Fruit fly (Drosophila melanogaster) whole organism, pupa: ENCODE measurements around the gene lectin-21Cb.

Experiments used
- CG10348 ChIP-seq: fragments of 200-800 bp; sonication (Bioruptor generic); IDR thresholded peaks from 2 replicates; pipeline ENCODE4 v1.3.6; 2022; ENCODE audit warnings: missing biosample characterization, missing genetic modification characterization
- CG12605 ChIP-seq: fragments of 200-800 bp; sonication (Bioruptor generic); IDR thresholded peaks from 2 replicates; pipeline ENCODE4 v1.3.6; 2022; ENCODE audit warnings: missing biosample characterization, missing genetic modification characterization
- CG13204 ChIP-seq: fragments of 200-800 bp; sonication (Bioruptor generic); optimal IDR thresholded peaks from 2 replicates; lab custom pipeline; 2018; ENCODE audit warnings: missing biosample characterization, mild to moderate bottlenecking, missing genetic modification characterization, moderate library complexity
- CG14655 ChIP-seq: fragments of 200-800 bp; sonication (Bioruptor generic); optimal IDR thresholded peaks from 3 replicates; lab custom pipeline; 2017; ENCODE audit warnings: mild to moderate bottlenecking, missing biosample characterization, missing genetic modification reagents, missing genetic modification characterization
- CG15710 ChIP-seq: fragments of 200-800 bp; sonication (Bioruptor generic); optimal IDR thresholded peaks from 2 replicates; lab custom pipeline; 2018; ENCODE audit warnings: missing biosample characterization, mild to moderate bottlenecking, missing genetic modification characterization, moderate library complexity
- CG17806 ChIP-seq: fragments of 200-800 bp; sonication (Bioruptor generic); optimal IDR thresholded peaks from 2 replicates; lab custom pipeline; 2018; ENCODE audit warnings: missing biosample characterization, mild to moderate bottlenecking, missing genetic modification characterization, moderate library complexity
- CG32121 ChIP-seq: fragments of 200-800 bp; sonication (Bioruptor generic); IDR thresholded peaks from 2 replicates; pipeline ENCODE4 v1.3.6; 2022; ENCODE audit warnings: missing biosample characterization, missing genetic modification characterization
- CG34367 ChIP-seq: fragments of 200-800 bp; sonication (Bioruptor generic); optimal IDR thresholded peaks from 2 replicates; lab custom pipeline; 2018; ENCODE audit warnings: missing biosample characterization, mild to moderate bottlenecking, missing genetic modification characterization
- CG4496 ChIP-seq: fragments of 200-800 bp; sonication (Bioruptor generic); IDR thresholded peaks from 3 replicates; pipeline ENCODE4 v1.3.6; 2022; ENCODE audit warnings: missing biosample characterization, missing genetic modification characterization
- CG8159 ChIP-seq: fragments of 200-800 bp; sonication (Bioruptor generic); optimal IDR thresholded peaks from 3 replicates; lab custom pipeline; 2018; ENCODE audit warnings: missing biosample characterization, mild to moderate bottlenecking, missing genetic modification characterization, moderate library complexity
- CG8301 ChIP-seq: fragments of 200-800 bp; sonication (Bioruptor generic); optimal IDR thresholded peaks from 2 replicates; lab custom pipeline; 2018; ENCODE audit warnings: missing biosample characterization, mild to moderate bottlenecking, missing genetic modification characterization
- CG9948 ChIP-seq: fragments of 200-800 bp; sonication (Bioruptor generic); optimal IDR thresholded peaks from 2 replicates; lab custom pipeline; 2018; ENCODE audit warnings: missing biosample characterization, mild to moderate bottlenecking, missing genetic modification characterization, moderate library complexity
- D1 ChIP-seq: fragments of 200-800 bp; sonication (Bioruptor generic); optimal IDR thresholded peaks from 2 replicates; lab custom pipeline; 2018; ENCODE audit warnings: missing biosample characterization, mild to moderate bottlenecking, missing genetic modification characterization, moderate library complexity
- EcR ChIP-seq: fragments of 200-800 bp; sonication (Bioruptor generic); optimal IDR thresholded peaks from 3 replicates; lab custom pipeline; 2019; ENCODE audit warnings: missing biosample characterization, missing genetic modification characterization, mild to moderate bottlenecking, moderate library complexity, missing genetic modification reagents
- Ets98B ChIP-seq: fragments of 200-800 bp; sonication (Bioruptor generic); IDR thresholded peaks from 2 replicates; pipeline ENCODE4 v1.3.6; 2022; ENCODE audit warnings: missing biosample characterization, missing genetic modification characterization
- Pif1A ChIP-seq: fragments of 200-800 bp; sonication (Bioruptor generic); optimal IDR thresholded peaks from 3 replicates; lab custom pipeline; 2016; ENCODE audit warnings: missing biosample characterization, missing genetic modification characterization
- Pif1B ChIP-seq: fragments of 200-800 bp; sonication (Bioruptor generic); optimal IDR thresholded peaks from 3 replicates; lab custom pipeline; 2016; ENCODE audit warnings: missing biosample characterization, missing genetic modification characterization
- Snoo ChIP-seq: fragments of 200-800 bp; sonication (Bioruptor generic); optimal IDR thresholded peaks from 3 replicates; lab custom pipeline; 2017; ENCODE audit warnings: missing biosample characterization, mild to moderate bottlenecking, missing genetic modification characterization, inconsistent platforms
- fd96Ca ChIP-seq: fragments of 200-800 bp; sonication (Bioruptor generic); IDR thresholded peaks from 3 replicates; pipeline ENCODE4 v1.3.6; 2022; ENCODE audit warnings: missing biosample characterization, missing genetic modification characterization
- gl ChIP-seq: fragments of 200-800 bp; sonication (Bioruptor generic); optimal IDR thresholded peaks from 2 replicates; lab custom pipeline; 2018; ENCODE audit warnings: missing biosample characterization, mild to moderate bottlenecking, missing genetic modification characterization
- rn ChIP-seq: fragments of 200-800 bp; sonication (Bioruptor generic); IDR thresholded peaks from 2 replicates; pipeline ENCODE4 v1.3.6; 2022; ENCODE audit warnings: missing biosample characterization, missing genetic modification characterization

The lectin-21Cb gene

dm6 chr2L:624317-624716, 3.3 kb upstream of the lectin-21Cb start, which contains the start of gene lectin-21Ca:
TSS of gene lectin-21Ca (plus strand) at chr2L:624617.
- no peak for TF ChIP-seq CG13204 (GFP tag; lab: Kevin White, UChicago)
- TF ChIP-seq Snoo = no peak
- no peak for TF ChIP-seq CG34367 (tag; lab: Kevin White, UChicago)
- no peak for TF ChIP-seq fd96Ca (GFP tag; lab: Robert Waterston, UW)
- TF ChIP-seq CG9948 = no peak
- no peak for TF ChIP-seq Pif1B (GFP tag; lab: Kevin White, UChicago)
- no peak for TF ChIP-seq Ets98B (GFP tag; lab: Robert Waterston, UW)
- no peak for TF ChIP-seq CG14655 (GFP tag; lab: Kevin White, UChicago)
- no peak for TF ChIP-seq EcR (GFP tag; lab: Kevin White, UChicago)
- TF ChIP-seq CG15710 = no peak
- no peak for TF ChIP-seq CG4496 (GFP tag; lab: Robert Waterston, UW)

DNA sequence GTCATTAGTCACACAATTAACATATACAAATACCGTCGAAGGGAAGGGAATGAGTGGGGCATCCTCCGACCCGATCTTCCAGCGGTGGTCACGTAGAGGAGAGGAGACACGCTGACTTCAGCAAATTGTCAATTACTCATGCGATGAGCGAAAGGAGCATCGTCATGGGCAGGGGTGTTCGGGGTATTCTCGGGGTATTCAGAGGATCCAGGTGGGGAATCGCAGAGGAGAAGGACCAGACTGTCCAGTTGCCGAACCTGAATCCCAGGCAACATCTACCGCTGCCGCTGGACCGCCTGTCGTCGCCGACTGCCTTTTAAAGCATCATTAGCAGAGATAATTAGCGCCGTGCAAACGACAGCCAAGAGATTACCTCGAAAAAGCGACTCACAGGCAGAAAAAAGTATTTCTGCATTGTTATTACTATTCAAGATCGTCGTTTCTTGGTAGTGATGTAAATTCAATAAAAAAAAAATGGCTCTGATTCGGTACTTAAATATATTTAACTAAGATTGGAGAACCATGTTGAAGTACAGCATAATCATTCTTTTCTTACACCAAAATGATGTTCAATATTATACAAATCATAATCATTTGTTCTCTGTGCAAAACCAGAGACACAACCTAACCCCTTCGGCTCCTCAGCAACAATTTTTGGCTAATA, 2.3 kb upstream of the lectin-21Cb start:
- peak; percentile 50 for TF ChIP-seq CG13204 (GFP tag; lab: Kevin White, UChicago)
- TF ChIP-seq CG12605 (GFP tag; lab: Robert Waterston, UW) = 0 out of 2 replicates have a peak, but pooled peaks have one; percentile 34
- TF ChIP-seq CG17806 (tag; lab: Kevin White, UChicago) = no peak
- peak; percentile 17 for TF ChIP-seq CG14655 (GFP tag; lab: Kevin White, UChicago)
- TF ChIP-seq EcR (GFP tag; lab: Kevin White, UChicago) = peak; percentile 38

dm6 chr2L:619739-620138, 1.3 kb downstream of the lectin-21Cb start:
- TF ChIP-seq CG10348 (GFP tag; lab: Robert Waterston, UW) (no peak), gl (tag; lab: Kevin White, UChicago) (no peak), CG8301 (no peak), Snoo (no peak), EcR (GFP tag; lab: Kevin White, UChicago) (no peak), CG4496 (GFP tag; lab: Robert Waterston, UW) (peak; percentile 31; the same call in 1 of the 3 replicates), Pif1A (no peak), CG34367 (tag; lab: Kevin White, UChicago) (no peak), CG17806 (tag; lab: Kevin White, UChicago) (no peak), Pif1B (GFP tag; lab: Kevin White, UChicago) (no peak), CG15710 (no peak), Ets98B (GFP tag; lab: Robert Waterston, UW) (0 out of 2 replicates have a peak, but pooled peaks have one; percentile 6), CG14655 (GFP tag; lab: Kevin White, UChicago) (peak; percentile 32)
- TF ChIP-seq, all 21 proteins: peak for 3

- TF ChIP-seq CG12605 (GFP tag; lab: Robert Waterston, UW) = no peak
- TF ChIP-seq CG8159 (tag; lab: Kevin White, UChicago) = no peak
- TF ChIP-seq CG17806 (tag; lab: Kevin White, UChicago) = no peak
- no peak for TF ChIP-seq CG15710
- TF ChIP-seq D1 (tag; lab: Kevin White, UChicago) = no peak
- no peak for TF ChIP-seq CG13204 (GFP tag; lab: Kevin White, UChicago)
- TF ChIP-seq CG8301 = no peak
- no peak for TF ChIP-seq CG32121 (GFP tag; lab: Robert Waterston, UW)
- TF ChIP-seq CG4496 (GFP tag; lab: Robert Waterston, UW) = no peak
- no peak for TF ChIP-seq fd96Ca (GFP tag; lab: Robert Waterston, UW)
- TF ChIP-seq Ets98B (GFP tag; lab: Robert Waterston, UW) = no peak
- no peak for TF ChIP-seq Snoo
- TF ChIP-seq Pif1B (GFP tag; lab: Kevin White, UChicago) = no peak
Measured at dm6 chr2L:615023-615422, 6.0 kb downstream of the lectin-21Cb start.

- peak; percentile 80 for TF ChIP-seq CG15710
- peak; percentile 43 for TF ChIP-seq CG34367 (tag; lab: Kevin White, UChicago)
- no peak for TF ChIP-seq Pif1A
- TF ChIP-seq EcR (GFP tag; lab: Kevin White, UChicago) = no peak
- TF ChIP-seq Ets98B (GFP tag; lab: Robert Waterston, UW) = no peak
- peak; percentile 28 for TF ChIP-seq Pif1B (GFP tag; lab: Kevin White, UChicago)
- no peak for TF ChIP-seq CG10348 (GFP tag; lab: Robert Waterston, UW)
- peak; percentile 62 for TF ChIP-seq CG8159 (tag; lab: Kevin White, UChicago)
- TF ChIP-seq CG14655 (GFP tag; lab: Kevin White, UChicago) = peak; percentile 5
- peak; percentile 47 for TF ChIP-seq CG9948
- TF ChIP-seq CG32121 (GFP tag; lab: Robert Waterston, UW) = no peak
- TF ChIP-seq CG17806 (tag; lab: Kevin White, UChicago) = peak; percentile 32
- TF ChIP-seq, all 21 proteins: peak for 7
Measured at dm6 chr2L:612778-613177, 8.2 kb downstream of the lectin-21Cb start.

DNA sequence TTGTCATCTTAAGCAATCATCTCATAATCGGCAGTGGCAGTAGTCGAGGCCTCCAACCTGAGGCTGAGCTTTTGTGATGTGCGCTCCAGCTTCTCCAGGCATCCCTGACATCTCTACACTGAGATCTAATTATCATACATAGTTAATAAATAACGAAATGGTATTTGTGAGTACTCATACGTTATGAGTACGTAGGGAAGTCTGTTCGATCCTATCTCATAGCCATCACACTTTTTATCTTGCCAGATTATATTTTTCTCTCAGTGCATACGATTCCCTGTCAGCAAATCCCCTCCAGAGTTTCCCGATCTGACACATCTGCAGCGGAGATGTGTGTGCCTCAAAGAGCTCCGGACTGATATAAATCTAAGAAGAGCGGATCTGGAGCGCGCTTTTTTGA, 11.5 kb downstream of the lectin-21Cb start:
- TF ChIP-seq CG17806 (tag; lab: Kevin White, UChicago) (peak; percentile 75), EcR (GFP tag; lab: Kevin White, UChicago) (no peak), CG8159 (tag; lab: Kevin White, UChicago) (peak; percentile 76), Pif1B (GFP tag; lab: Kevin White, UChicago) (peak; percentile 70), CG4496 (GFP tag; lab: Robert Waterston, UW) (peak; percentile 60; the same call in 1 of the 3 replicates), fd96Ca (GFP tag; lab: Robert Waterston, UW) (peak; percentile 61), CG9948 (peak; percentile 76), CG14655 (GFP tag; lab: Kevin White, UChicago) (peak; percentile 70), CG13204 (GFP tag; lab: Kevin White, UChicago) (no peak), CG10348 (GFP tag; lab: Robert Waterston, UW) (no peak), Ets98B (GFP tag; lab: Robert Waterston, UW) (peak; percentile 31; the same call in 1 of the 2 replicates), Pif1A (peak; percentile 68), CG15710 (peak; percentile 68), Snoo (no peak), CG32121 (GFP tag; lab: Robert Waterston, UW) (no peak), CG12605 (GFP tag; lab: Robert Waterston, UW) (peak; percentile 19; the same call in 1 of the 2 replicates), CG8301 (peak; percentile 63), D1 (tag; lab: Kevin White, UChicago) (no peak), gl (tag; lab: Kevin White, UChicago) (peak; percentile 33), CG34367 (tag; lab: Kevin White, UChicago) (peak; percentile 72), rn (GFP tag; lab: Robert Waterston, UW) (no peak)
